Worm (Caenorhabditis elegans) whole organism, L4/young adult: ENCODE data around the gene M110.7.
A peak's percentile ranks its signal among the peaks of the same experiment; 100 is the strongest.

ENCODE experiments used
- W03F9.2 ChIP-seq: fragments of 150-350 bp; optimal IDR thresholded peaks from 2 replicates; lab custom pipeline; 2014; ENCODE audit warnings: missing biosample characterization, missing genetic modification characterization
- dao-5 ChIP-seq: sonication (generic microtip); optimal IDR thresholded peaks from 2 replicates; lab custom pipeline; 2016; ENCODE audit warnings: missing genotype, missing genetic modification characterization, moderate library complexity, missing compliant biosample characterization
- him-1 ChIP-seq: sonication (generic microtip); optimal IDR thresholded peaks from 2 replicates; lab custom pipeline; 2016; ENCODE audit warnings: missing genotype, missing genetic modification reagents, missing genetic modification characterization, missing compliant biosample characterization

Gene M110.7

DNA sequence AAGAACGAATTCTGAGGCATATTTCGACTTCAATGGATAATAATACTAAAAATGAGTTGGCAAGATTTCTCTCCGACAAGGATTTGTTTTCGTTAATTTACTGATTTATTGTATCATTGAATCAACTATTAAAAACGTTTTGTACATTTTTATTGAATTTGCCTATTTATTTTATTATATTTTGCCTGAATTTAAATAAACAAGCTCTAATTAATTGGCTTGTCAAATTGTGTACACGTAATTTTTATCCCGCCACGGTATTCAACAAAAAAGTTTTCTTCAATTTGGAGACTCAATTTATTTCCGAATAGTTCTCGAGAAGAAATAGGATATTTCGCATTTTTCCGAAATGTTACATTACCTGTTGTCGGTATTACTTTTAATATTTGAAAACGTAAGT is at the start of gene M110.7:
M110.7 (plus strand) TSS at position 301 of the 400 bp plus-strand sequence.
- no peak for TF ChIP-seq W03F9.2 (tag; lab: Kevin White, UChicago)
- TF ChIP-seq dao-5 (tag; lab: Kevin White, UChicago) = no peak
- TF ChIP-seq him-1 (tag; lab: Kevin White, UChicago) = no peak

DNA sequence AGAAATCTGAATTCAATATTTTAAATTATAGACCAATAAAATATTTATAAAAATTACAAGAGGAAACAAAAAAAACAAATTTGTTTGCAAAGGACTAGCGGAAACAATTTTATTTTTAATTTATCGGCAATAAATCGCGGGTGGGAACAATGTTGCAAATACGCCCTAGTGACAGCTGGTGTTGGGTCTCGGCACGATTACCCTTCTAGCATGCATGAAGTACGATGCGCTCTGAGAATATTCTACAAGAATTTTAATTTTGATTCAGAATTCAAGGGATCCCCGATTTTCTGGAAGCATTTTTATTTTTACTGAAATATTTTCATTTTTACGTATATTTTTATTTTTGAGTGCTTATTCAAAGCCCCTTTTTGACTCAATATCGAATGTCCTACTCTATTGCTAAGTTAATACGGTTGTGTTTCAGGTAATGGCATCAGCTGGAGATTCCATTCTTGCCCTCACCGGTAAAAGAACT is 47.5 kb upstream of the M110.7 start, which contains the start of the genes mig-5 and cct-1:
mig-5 (minus strand) TSS at position 8 of the 478 bp plus-strand sequence.
cct-1 (plus strand) TSS at position 428 of the 478 bp plus-strand sequence.
- TF ChIP-seq W03F9.2 (tag; lab: Kevin White, UChicago) (peak; percentile 96), him-1 (tag; lab: Kevin White, UChicago) (peak; percentile 84), dao-5 (tag; lab: Kevin White, UChicago) (no peak)

DNA sequence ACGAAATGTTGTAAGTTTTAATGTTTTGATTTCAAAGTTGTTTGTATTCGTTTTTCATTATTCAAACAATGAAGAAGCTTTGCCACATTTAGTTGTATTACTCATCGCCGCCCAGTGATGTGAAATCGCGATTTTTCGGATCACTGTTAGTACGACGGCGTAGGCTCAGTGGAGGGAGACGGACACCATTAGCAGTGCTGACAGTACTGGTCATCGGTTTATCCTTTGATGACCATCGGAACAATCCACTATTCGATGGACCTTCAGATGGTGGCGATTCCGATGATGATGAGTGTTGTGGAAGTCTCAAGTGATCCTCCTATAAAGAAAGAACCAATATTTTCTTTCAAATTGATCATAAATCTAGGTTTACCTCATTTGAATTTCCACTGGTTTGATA is 45.1 kb upstream of the M110.7 start:
- TF ChIP-seq W03F9.2 (tag; lab: Kevin White, UChicago) = no peak
- TF ChIP-seq him-1 (tag; lab: Kevin White, UChicago) = no peak
- TF ChIP-seq dao-5 (tag; lab: Kevin White, UChicago) = no peak

DNA sequence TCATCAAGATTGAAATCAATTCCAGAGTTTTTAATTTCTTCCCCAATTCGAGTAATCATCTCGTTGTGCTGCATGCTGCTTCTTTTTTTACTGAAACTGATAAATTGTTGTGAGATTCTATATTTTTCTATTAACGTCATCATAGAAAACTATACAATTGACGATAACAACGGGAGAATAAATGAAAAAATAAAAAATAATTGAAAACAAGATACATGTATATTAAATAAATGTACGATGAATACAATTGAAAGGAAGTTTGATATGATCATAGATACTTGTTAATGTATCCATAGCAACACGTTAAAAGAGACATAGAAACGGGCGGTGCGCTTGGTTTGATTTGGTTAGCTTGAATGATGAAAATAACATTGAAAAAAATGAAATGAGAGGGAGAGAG is 42.1 kb upstream of the M110.7 start, which contains the start of gene T05C12.8:
T05C12.8 (minus strand) TSS at position 101 of the 400 bp plus-strand sequence.
- TF ChIP-seq W03F9.2 (tag; lab: Kevin White, UChicago) (no peak), him-1 (tag; lab: Kevin White, UChicago) (no peak), dao-5 (tag; lab: Kevin White, UChicago) (no peak)

DNA sequence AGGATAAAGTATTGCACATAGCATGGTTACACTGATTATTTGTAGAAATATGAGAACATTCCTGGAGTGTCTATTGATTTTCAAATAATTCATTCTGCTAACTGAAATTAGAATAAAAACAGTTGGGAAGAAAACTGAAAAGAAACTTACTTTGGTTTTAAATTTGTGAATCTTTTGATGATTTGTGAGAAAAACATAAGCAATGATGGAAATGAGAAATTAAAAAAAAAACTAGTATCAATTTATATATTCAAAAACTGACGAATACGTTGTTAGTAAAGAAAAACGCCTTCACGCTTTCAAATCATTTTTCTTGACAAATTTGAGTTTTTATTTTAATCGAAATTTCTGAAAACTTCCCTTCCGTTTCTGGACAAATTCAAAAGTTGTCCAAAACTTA is 39.5 kb upstream of the M110.7 start, which contains the start of gene T05C12.9:
T05C12.9 (minus strand) TSS at position 101 of the 400 bp plus-strand sequence.
- no peak for TF ChIP-seq dao-5 (tag; lab: Kevin White, UChicago)
- TF ChIP-seq W03F9.2 (tag; lab: Kevin White, UChicago) = no peak
- TF ChIP-seq him-1 (tag; lab: Kevin White, UChicago) = no peak

DNA sequence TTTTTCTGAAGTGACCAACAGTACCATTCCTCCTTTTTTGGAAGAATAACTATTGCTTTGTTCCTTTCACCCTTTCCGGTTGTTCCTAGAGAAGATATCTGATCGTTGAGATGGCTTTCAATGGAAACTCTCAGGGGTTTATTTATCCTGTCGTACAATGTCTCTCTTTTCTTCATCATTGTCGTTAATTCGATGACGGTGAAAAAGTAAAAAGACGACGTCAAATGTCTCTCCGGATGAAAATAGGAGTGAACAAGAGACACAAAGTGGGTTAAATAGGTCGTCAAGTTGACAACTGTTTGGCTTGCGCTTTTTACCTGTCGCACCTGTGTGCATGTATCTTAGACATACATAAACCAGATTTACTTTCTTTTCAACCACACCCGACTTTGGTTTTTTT is 38.7 kb upstream of the M110.7 start:
- TF ChIP-seq W03F9.2 (tag; lab: Kevin White, UChicago) = no peak
- TF ChIP-seq him-1 (tag; lab: Kevin White, UChicago) = no peak
- TF ChIP-seq dao-5 (tag; lab: Kevin White, UChicago) = no peak

DNA sequence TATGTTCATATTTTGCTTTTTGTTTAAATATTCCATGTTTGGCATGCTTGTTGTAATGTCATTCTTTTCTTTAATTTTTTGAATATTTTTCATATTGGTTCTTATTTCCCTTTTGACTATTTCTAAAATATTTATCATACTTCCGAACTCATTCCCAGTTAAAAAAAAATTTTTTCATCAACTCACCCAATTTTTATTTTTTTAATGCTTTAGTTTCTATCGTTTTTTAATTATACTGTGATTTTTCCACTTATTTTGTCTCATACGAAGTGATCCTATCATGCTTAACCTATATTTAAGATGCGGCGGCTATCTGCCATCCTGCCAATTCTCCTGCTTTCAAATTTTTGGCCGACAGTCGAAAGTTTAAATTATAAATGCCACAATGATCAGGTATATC is 34.1 kb upstream of the M110.7 start, which contains the start of gene qua-1:
qua-1 (plus strand) TSS at position 301 of the 400 bp plus-strand sequence.
- TF ChIP-seq dao-5 (tag; lab: Kevin White, UChicago) (no peak), W03F9.2 (tag; lab: Kevin White, UChicago) (no peak), him-1 (tag; lab: Kevin White, UChicago) (no peak)

DNA sequence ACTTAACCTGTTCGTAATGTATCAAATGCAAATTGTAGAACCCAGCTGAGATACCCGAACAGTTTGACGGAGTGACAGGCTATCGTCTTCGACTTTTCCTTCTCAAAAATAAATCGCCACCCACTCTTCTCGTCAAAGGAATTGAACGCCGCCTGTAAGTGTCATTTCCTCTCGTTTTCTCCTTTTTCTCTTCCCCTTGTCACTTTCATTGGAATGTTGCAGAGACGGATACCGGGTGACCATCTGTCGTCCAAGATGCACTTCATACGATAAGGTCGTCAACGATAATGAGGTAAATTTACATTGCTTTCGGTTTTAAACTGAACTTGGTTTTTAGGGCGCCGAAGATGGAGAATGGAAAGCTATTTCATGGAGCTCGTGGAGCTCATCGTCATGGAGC is 32.8 kb upstream of the M110.7 start:
- no peak for TF ChIP-seq W03F9.2 (tag; lab: Kevin White, UChicago)
- TF ChIP-seq him-1 (tag; lab: Kevin White, UChicago) = no peak

DNA sequence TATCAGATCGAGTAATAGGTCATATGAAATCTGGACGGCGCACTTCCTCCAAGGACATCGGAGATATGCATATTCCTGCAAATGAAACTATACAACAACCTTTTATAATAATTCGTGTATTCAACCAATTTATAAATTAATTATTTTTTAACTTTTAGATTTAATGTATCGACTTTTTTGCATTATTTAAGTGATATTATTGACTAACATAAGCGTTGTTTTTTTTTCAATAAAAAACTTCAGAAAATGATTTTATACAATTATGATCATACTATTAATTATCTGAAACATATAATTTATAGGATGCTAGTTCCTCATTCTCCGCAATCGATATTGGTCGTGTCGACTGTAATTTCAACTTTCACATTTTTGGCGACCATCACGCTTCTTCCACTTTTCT is 28.6 kb upstream of the M110.7 start, which contains the start of gene col-76:
col-76 (plus strand) TSS at position 301 of the 400 bp plus-strand sequence.
- TF ChIP-seq W03F9.2 (tag; lab: Kevin White, UChicago) (no peak), dao-5 (tag; lab: Kevin White, UChicago) (no peak), him-1 (tag; lab: Kevin White, UChicago) (no peak)

DNA sequence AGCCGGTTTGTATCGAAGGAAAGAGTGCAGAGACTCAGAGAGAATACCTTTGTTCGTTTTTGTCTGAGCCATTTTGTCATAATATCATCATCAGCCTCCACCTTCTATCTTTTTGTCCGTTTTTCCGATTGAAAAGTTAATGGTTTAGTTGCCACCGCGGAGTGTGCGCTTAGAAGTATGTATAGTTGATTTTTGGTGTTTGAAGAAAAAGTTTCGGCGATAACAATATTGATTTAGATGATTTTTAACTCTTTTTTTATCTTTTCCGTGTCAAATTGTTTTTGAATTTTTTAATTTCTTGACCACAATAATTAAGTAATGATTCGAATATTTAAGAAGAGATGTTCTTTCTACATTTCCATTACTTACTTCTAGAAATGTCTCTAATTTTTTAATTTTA is 27.0 kb upstream of the M110.7 start:
- TF ChIP-seq W03F9.2 (tag; lab: Kevin White, UChicago) (no peak), him-1 (tag; lab: Kevin White, UChicago) (no peak), dao-5 (tag; lab: Kevin White, UChicago) (no peak)

DNA sequence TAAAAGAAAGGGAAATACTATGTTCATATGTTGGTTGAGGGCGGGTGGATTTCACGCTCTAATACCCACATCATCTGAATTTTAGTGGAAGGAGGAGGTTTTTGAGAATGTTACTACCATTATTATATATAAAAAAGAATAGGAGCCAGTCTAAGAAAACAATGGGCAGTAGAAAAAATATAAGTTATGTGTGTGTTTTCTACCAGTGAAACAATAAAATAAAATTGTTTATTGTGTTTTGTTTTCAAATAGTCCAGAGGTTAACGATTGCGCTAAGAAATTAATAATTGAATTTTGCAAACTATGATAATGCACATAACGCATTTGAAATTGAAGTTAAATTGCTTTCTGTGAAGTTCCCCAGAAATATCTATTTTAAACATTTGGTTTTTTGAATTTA is 23.1 kb upstream of the M110.7 start, which contains the start of gene M110.8:
M110.8 (minus strand) TSS at position 101 of the 400 bp plus-strand sequence.
- TF ChIP-seq W03F9.2 (tag; lab: Kevin White, UChicago) (no peak), him-1 (tag; lab: Kevin White, UChicago) (no peak), dao-5 (tag; lab: Kevin White, UChicago) (no peak)

DNA sequence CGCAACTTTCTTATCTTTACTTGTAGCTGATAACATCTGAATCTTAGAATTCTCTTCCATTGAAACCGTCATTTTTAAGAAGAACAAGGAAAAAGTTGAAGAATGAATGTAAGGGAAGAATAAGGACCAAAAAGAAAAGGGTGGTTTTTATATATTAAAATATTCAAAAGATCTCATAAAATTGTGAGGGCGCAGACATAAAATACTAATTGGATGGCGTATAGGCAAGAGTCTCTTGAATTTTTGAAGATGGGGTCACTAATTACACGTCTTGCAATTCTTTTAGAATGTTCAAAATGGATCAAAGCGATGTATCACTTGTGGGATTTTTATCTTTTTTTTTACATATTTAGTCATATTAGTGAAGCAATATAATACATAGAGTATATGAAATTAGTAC is 19.9 kb upstream of the M110.7 start, which contains the start of gene twk-3:
twk-3 (minus strand) TSS at position 101 of the 400 bp plus-strand sequence.
- TF ChIP-seq W03F9.2 (tag; lab: Kevin White, UChicago) = no peak
- no peak for TF ChIP-seq dao-5 (tag; lab: Kevin White, UChicago)
- no peak for TF ChIP-seq him-1 (tag; lab: Kevin White, UChicago)

DNA sequence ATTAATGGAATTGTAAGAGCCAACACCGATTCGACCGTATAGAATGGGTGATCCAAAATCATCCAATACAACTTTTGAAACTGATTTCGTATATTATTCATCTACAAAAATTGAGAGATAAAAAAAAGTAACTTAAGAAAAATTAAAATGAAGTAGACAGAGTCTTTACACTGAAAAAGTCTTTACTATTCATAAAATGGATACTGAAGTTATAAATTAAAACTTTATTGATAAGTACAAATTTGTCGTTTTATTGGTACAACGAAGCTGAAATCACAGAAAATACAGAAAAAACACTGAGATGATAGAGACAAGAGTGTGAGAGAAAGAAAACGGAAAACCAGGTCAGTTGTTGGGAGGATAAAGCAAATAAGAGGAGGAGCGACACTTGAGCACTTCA is 18.2 kb upstream of the M110.7 start, which contains the start of gene M110.10:
M110.10 (minus strand) TSS at position 101 of the 400 bp plus-strand sequence.
- TF ChIP-seq him-1 (tag; lab: Kevin White, UChicago) (no peak), W03F9.2 (tag; lab: Kevin White, UChicago) (no peak), dao-5 (tag; lab: Kevin White, UChicago) (no peak)

DNA sequence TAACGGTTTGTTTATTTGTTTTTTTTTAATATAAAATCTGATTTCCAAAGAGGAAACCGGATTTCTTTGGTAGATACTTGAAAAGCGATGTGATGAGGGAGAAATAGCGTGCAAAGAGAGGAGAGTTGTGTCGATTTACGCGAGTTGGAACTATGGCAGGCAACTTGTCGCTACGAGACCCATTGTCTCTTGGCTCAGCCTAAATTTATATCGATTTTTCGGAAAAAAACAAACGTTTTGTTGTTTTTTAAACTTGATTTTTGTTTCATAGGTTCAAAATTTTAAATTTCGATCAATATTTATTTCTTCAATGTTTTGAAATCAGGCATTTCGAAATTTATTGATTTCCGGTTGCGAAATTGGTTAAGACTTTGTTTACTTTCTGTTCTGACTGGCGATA is 16.2 kb upstream of the M110.7 start, which contains the start of gene M110.3:
M110.3 (minus strand) TSS at position 184 of the 400 bp plus-strand sequence.
- no peak for TF ChIP-seq dao-5 (tag; lab: Kevin White, UChicago)
- no peak for TF ChIP-seq him-1 (tag; lab: Kevin White, UChicago)
- peak; percentile 45 for TF ChIP-seq W03F9.2 (tag; lab: Kevin White, UChicago)
